Worm (Caenorhabditis elegans): ENCODE data around the gene nep-25.

ce11 chrII:5866920-5867319 lies 24.9 kb downstream of the nep-25 start:
- TF ChIP-seq unc-62 (GFP tag; optimal IDR thresholded peaks at IDR 0.05) (no peak), sup-37 (GFP tag; optimal IDR thresholded peaks at IDR 0.05) (no peak), snpc-4 (tag; optimal IDR thresholded peaks at IDR 0.05) (no peak)

All from whole organism, L1 larva.